Worm (Caenorhabditis elegans) whole organism, mixed stage, embryonic: ENCODE data around the gene PDB1.1.

ENCODE experiments used
- M03D4.4 ChIP-seq: sonication (generic microtip); optimal IDR thresholded peaks from 2 replicates; lab custom pipeline; 2017; ENCODE audit warnings: mild to moderate bottlenecking, missing genetic modification characterization, missing compliant biosample characterization
- bed-3 ChIP-seq: fragments of 200-800 bp; sonication (Bioruptor generic); optimal IDR thresholded peaks from 3 replicates; lab custom pipeline; 2018; ENCODE audit warnings: mild to moderate bottlenecking, missing genetic modification characterization, moderate library complexity, missing compliant biosample characterization
- blmp-1 ChIP-seq: fragments of 150-350 bp; optimal IDR thresholded peaks from 2 replicates; lab custom pipeline; 2014; ENCODE audit warnings: missing biosample characterization, missing genetic modification characterization
- ceh-39 ChIP-seq: fragments of 150-350 bp; optimal IDR thresholded peaks from 2 replicates; lab custom pipeline; 2014; ENCODE audit warnings: missing biosample characterization, missing genetic modification characterization
- ceh-43 ChIP-seq: fragments of 200-800 bp; sonication (Bioruptor generic); optimal IDR thresholded peaks from 2 replicates; lab custom pipeline; 2018; ENCODE audit warnings: mild to moderate bottlenecking, missing genetic modification characterization, moderate library complexity, missing compliant biosample characterization
- ceh-83 ChIP-seq: fragments of 200-800 bp; sonication (Bioruptor generic); optimal IDR thresholded peaks from 2 replicates; lab custom pipeline; 2018; ENCODE audit warnings: mild to moderate bottlenecking, missing genetic modification characterization, missing compliant biosample characterization
- cnd-1 ChIP-seq: fragments of 200-800 bp; sonication (Bioruptor generic); optimal IDR thresholded peaks from 2 replicates; lab custom pipeline; 2018; ENCODE audit warnings: mild to moderate bottlenecking, missing genetic modification characterization, missing compliant biosample characterization
- drap-1 ChIP-seq: fragments of 200-800 bp; sonication (Bioruptor generic); optimal IDR thresholded peaks from 3 replicates; lab custom pipeline; 2018; ENCODE audit warnings: mild to moderate bottlenecking, missing genetic modification characterization, missing compliant biosample characterization
- elt-1 ChIP-seq: sonication (generic microtip); optimal IDR thresholded peaks from 2 replicates; lab custom pipeline; 2017; ENCODE audit warnings: missing genetic modification characterization, mild to moderate bottlenecking, missing compliant biosample characterization, antibody characterized with exemption, moderate library complexity, borderline replicate concordance; ENCODE audit not compliant: insufficient read depth
- elt-3 ChIP-seq: fragments of 150-350 bp; optimal IDR thresholded peaks from 2 replicates; lab custom pipeline; 2014; ENCODE audit warnings: missing biosample characterization, missing genetic modification characterization
- ham-2 ChIP-seq: fragments of 200-800 bp; sonication (Bioruptor generic); optimal IDR thresholded peaks from 2 replicates; lab custom pipeline; 2018; ENCODE audit warnings: mild to moderate bottlenecking, missing genetic modification characterization, missing compliant biosample characterization
- hlh-1 ChIP-seq: fragments of 150-350 bp; optimal IDR thresholded peaks from 2 replicates; lab custom pipeline; 2014; ENCODE audit warnings: missing biosample characterization, missing genetic modification reagents, missing genetic modification characterization
- lin-13 ChIP-seq: fragments of 150-350 bp; optimal IDR thresholded peaks from 2 replicates; lab custom pipeline; 2014; ENCODE audit warnings: missing biosample characterization, missing genetic modification characterization
- lin-32 ChIP-seq: fragments of 200-800 bp; sonication (Bioruptor generic); optimal IDR thresholded peaks from 2 replicates; lab custom pipeline; 2018; ENCODE audit warnings: mild to moderate bottlenecking, missing genetic modification characterization, missing compliant biosample characterization
- lsy-2 ChIP-seq: fragments of 150-350 bp; optimal IDR thresholded peaks from 2 replicates; lab custom pipeline; 2014; ENCODE audit warnings: missing biosample characterization, missing genetic modification characterization
- mab-5 ChIP-seq: fragments of 150-350 bp; optimal IDR thresholded peaks from 2 replicates; lab custom pipeline; 2014; ENCODE audit warnings: missing biosample characterization, missing genetic modification characterization
- mep-1 ChIP-seq: fragments of 150-350 bp; optimal IDR thresholded peaks from 2 replicates; lab custom pipeline; 2017; ENCODE audit warnings: missing biosample characterization, missing genetic modification reagents, missing genetic modification characterization, inconsistent platforms
- mls-2 ChIP-seq: sonication (generic microtip); optimal IDR thresholded peaks from 2 replicates; lab custom pipeline; 2016; ENCODE audit warnings: mild to moderate bottlenecking, missing genetic modification characterization, moderate library complexity, missing compliant biosample characterization
- nhr-12 ChIP-seq: fragments of 150-350 bp; optimal IDR thresholded peaks from 2 replicates; lab custom pipeline; 2014; ENCODE audit warnings: missing biosample characterization, missing genetic modification characterization
- nhr-2 ChIP-seq: fragments of 150-350 bp; optimal IDR thresholded peaks from 2 replicates; lab custom pipeline; 2014; ENCODE audit warnings: missing biosample characterization, missing genetic modification characterization
- nhr-28 ChIP-seq: fragments of 150-350 bp; optimal IDR thresholded peaks from 2 replicates; lab custom pipeline; 2014; ENCODE audit warnings: missing biosample characterization, missing genetic modification characterization
- nhr-76 ChIP-seq: sonication (generic microtip); optimal IDR thresholded peaks from 2 replicates; lab custom pipeline; 2017; ENCODE audit warnings: missing biosample characterization, missing genetic modification characterization
- pha-4 ChIP-seq: fragments of 150-350 bp; optimal IDR thresholded peaks from 2 replicates; lab custom pipeline; 2018; ENCODE audit warnings: missing biosample characterization, missing genetic modification reagents, missing genetic modification characterization
- sem-2 ChIP-seq: fragments of 200-800 bp; sonication (Bioruptor generic); optimal IDR thresholded peaks from 2 replicates; lab custom pipeline; 2018; ENCODE audit warnings: mild to moderate bottlenecking, missing genetic modification characterization, missing compliant biosample characterization
- sptf-1 ChIP-seq: sonication (generic microtip); optimal IDR thresholded peaks from 2 replicates; lab custom pipeline; 2017; ENCODE audit warnings: mild to moderate bottlenecking, missing genetic modification characterization, moderate library complexity, missing compliant biosample characterization
- tbx-8 ChIP-seq: fragments of 200-800 bp; sonication (Bioruptor generic); optimal IDR thresholded peaks from 2 replicates; lab custom pipeline; 2018; ENCODE audit warnings: mild to moderate bottlenecking, missing genetic modification characterization, moderate library complexity, missing compliant biosample characterization
- unc-120 ChIP-seq: sonication (generic microtip); optimal IDR thresholded peaks from 2 replicates; lab custom pipeline; 2017; ENCODE audit warnings: missing genetic modification characterization, missing compliant biosample characterization; ENCODE audit not compliant: poor library complexity, severe bottlenecking
- unc-39 ChIP-seq: fragments of 150-350 bp; optimal IDR thresholded peaks from 2 replicates; lab custom pipeline; 2014; ENCODE audit warnings: missing biosample characterization, missing genetic modification characterization
- unc-62 ChIP-seq: fragments of 150-350 bp; optimal IDR thresholded peaks from 2 replicates; lab custom pipeline; 2014; ENCODE audit warnings: missing biosample characterization, missing genetic modification reagents, missing genetic modification characterization
- zip-8 ChIP-seq: fragments of 150-350 bp; optimal IDR thresholded peaks from 2 replicates; lab custom pipeline; 2014; ENCODE audit warnings: missing biosample characterization, missing genetic modification characterization

PDB1.1 gene

DNA sequence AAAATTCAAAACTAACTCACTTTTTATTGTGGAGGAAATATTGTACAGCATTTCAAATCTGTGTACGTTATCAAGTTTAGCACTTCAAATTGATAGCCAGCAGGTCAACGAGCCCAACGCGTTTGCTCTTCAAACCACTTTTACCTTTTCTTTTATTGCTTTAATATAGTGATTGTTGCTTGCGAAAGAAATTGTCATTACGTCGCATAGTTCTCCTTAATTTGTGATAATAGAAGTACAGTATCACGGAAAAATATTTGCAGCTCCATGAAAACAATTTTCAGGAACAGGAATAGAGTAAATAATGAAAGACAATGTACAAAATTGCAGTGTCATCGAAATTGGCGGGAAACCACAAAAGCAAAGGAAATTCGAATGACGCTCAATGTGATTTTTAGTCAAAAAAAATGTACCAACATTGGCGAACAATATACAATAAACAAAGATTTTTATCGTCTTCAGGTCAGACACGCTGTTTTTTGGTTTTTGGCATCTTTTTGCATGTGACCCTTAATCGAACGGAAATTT, at the start of gene PDB1.1, which contains the start of gene F08C6.5:
Gene PDB1.1, minus strand, starts transcription at position 158 of the 528 bp plus-strand sequence.
Gene F08C6.5, plus strand, starts transcription at position 478 of the 528 bp plus-strand sequence.
- TF ChIP-seq zip-8 (tag; lab: Kevin White, UChicago) (no peak), sptf-1 (no peak), nhr-76 (no peak), ceh-83 (GFP tag; lab: Kevin White, UChicago) (no peak), lin-32 (GFP tag; lab: Kevin White, UChicago) (no peak), elt-3 (tag; lab: Kevin White, UChicago) (no peak), nhr-12 (tag; lab: Kevin White, UChicago) (no peak), unc-39 (tag; lab: Kevin White, UChicago) (no peak), nhr-28 (tag; lab: Kevin White, UChicago) (no peak), bed-3 (GFP tag; lab: Kevin White, UChicago) (no peak), nhr-2 (tag; lab: Kevin White, UChicago) (no peak)

DNA sequence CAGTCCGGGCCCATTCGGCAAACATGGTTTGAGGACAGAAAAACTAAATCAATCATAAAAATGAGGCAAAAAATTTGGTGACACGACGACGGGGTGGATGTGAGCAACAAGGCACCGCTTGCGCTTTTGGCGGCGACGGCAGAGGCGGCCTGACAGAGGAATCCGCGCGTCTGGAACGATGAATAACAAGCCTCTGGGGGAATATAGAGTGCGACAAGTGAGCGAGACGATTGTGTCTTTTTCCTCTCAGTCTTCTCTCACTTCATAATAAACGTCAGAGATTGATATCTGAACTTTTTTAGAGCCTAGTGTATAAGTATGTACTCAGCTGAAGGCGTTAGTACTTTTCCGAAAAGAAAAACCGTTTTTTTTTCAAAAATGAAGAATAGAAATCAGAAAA, 49.1 kb upstream of the PDB1.1 start, which contains the start of gene twk-17:
Gene twk-17, minus strand, starts transcription at position 101 of the 400 bp plus-strand sequence.
- TF ChIP-seq unc-120 (tag; lab: Kevin White, UChicago) = no peak
- no peak for TF ChIP-seq mls-2
- no peak for TF ChIP-seq elt-3 (tag; lab: Kevin White, UChicago)
- TF ChIP-seq ceh-83 (GFP tag; lab: Kevin White, UChicago) = no peak
- TF ChIP-seq tbx-8 (GFP tag; lab: Kevin White, UChicago) = no peak
- TF ChIP-seq sptf-1 = no peak
- TF ChIP-seq cnd-1 (tag; lab: Kevin White, UChicago) = no peak
- no peak for TF ChIP-seq nhr-2 (tag; lab: Kevin White, UChicago)
- TF ChIP-seq M03D4.4 (tag; lab: Kevin White, UChicago) = no peak
- TF ChIP-seq sem-2 (GFP tag; lab: Kevin White, UChicago) = no peak
- no peak for TF ChIP-seq hlh-1 (tag; lab: Kevin White, UChicago)
- TF ChIP-seq bed-3 (GFP tag; lab: Kevin White, UChicago) = no peak
- TF ChIP-seq lin-32 (GFP tag; lab: Kevin White, UChicago) = no peak
- TF ChIP-seq pha-4 = no peak
- no peak for TF ChIP-seq nhr-76
- no peak for TF ChIP-seq ceh-43

DNA sequence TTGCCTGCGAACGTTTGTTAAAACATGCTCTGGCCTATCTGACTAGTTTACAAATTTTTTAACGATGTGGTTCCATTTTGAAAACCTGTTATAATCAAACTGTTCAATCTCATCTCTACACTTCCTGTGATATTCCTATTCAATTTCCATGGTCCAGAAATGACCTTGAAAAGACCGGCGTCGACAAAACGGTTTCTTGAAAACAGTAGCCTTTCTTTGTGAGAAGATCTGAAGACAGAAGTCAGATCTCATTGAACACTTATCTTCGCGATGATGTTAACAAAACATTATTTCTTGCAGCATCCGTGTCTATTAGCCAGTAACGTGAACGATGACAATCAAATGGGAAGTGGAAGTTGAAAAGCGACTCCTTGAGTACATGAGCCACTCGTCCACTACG, 37.7 kb upstream of the PDB1.1 start, which contains the start of gene C44E12.1:
Gene C44E12.1, plus strand, starts transcription at position 301 of the 400 bp plus-strand sequence.
- TF ChIP-seq cnd-1 (tag; lab: Kevin White, UChicago) (no peak), bed-3 (GFP tag; lab: Kevin White, UChicago) (no peak), unc-62 (GFP tag; lab: Kevin White, UChicago) (no peak), mab-5 (tag; lab: Kevin White, UChicago) (no peak), pha-4 (no peak), lsy-2 (tag; lab: Kevin White, UChicago) (no peak)

DNA sequence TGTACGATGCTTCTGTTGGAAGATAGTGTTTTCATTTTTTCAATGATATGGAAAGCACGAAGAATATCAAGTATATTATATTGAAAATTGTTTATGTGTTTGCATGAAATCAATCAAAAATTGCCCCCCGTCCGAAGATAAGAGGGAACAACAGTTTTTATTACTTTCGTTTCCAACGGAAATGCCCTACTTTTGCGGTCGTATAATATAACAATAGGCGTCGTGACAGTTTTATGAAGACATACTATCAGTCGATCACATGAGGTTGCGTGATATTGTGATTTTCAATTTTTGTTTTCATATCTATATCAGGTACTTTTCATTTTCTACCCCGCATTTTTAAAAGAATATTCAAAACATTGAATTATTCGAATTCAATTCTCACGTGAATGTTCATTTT, 37.1 kb upstream of the PDB1.1 start:
- no peak for TF ChIP-seq blmp-1 (tag; lab: Kevin White, UChicago)
- no peak for TF ChIP-seq drap-1
- no peak for TF ChIP-seq ham-2
- TF ChIP-seq nhr-76 = no peak
- no peak for TF ChIP-seq nhr-28 (tag; lab: Kevin White, UChicago)
- TF ChIP-seq mls-2 = no peak
- TF ChIP-seq M03D4.4 (tag; lab: Kevin White, UChicago) = no peak
- no peak for TF ChIP-seq mep-1 (tag; lab: Kevin White, UChicago)
- TF ChIP-seq elt-1 (tag; lab: Kevin White, UChicago) = no peak
- TF ChIP-seq mab-5 (tag; lab: Kevin White, UChicago) = no peak
- no peak for TF ChIP-seq nhr-2 (tag; lab: Kevin White, UChicago)
- TF ChIP-seq lin-13 (tag; lab: Kevin White, UChicago) = no peak
- TF ChIP-seq ceh-83 (GFP tag; lab: Kevin White, UChicago) = no peak
- TF ChIP-seq bed-3 (GFP tag; lab: Kevin White, UChicago) = no peak
- no peak for TF ChIP-seq ceh-39 (tag; lab: Kevin White, UChicago)
- TF ChIP-seq sem-2 (GFP tag; lab: Kevin White, UChicago) = no peak
- TF ChIP-seq cnd-1 (tag; lab: Kevin White, UChicago) = no peak
- TF ChIP-seq unc-62 (GFP tag; lab: Kevin White, UChicago) = no peak
